Fruit fly (Drosophila melanogaster) whole organism: ENCODE data around the gene rdgA.

Experiments used
- CG8478 ChIP-seq: fragments of >200 bp; optimal IDR thresholded peaks from 2 replicates; lab custom pipeline; 2018; ENCODE audit warnings: inconsistent platforms
- Dll ChIP-seq: fragments of >200 bp; optimal IDR thresholded peaks from 2 replicates; lab custom pipeline; 2017
- psq ChIP-seq: fragments of >200 bp; optimal IDR thresholded peaks from 2 replicates; lab custom pipeline; 2017
- usp ChIP-seq: fragments of >200 bp; optimal IDR thresholded peaks from 2 replicates; lab custom pipeline; 2017; ENCODE audit warnings: missing biosample characterization, missing genetic modification characterization, mixed read lengths

- no peak for TF ChIP-seq psq (lab: Kevin White, UChicago)
- TF ChIP-seq CG8478 = no peak
- TF ChIP-seq Dll = no peak
- no peak for TF ChIP-seq usp (GFP tag; lab: Kevin White, UChicago)
Observed at dm6 chrX:8885177-8885576, 21.7 kb upstream of the rdgA start.
